Worm (Caenorhabditis elegans) whole organism, L4/young adult: ENCODE results near the gene Y59H11AM.4.

Experiments
- W03F9.2 ChIP-seq: fragments of 150-350 bp; optimal IDR thresholded peaks from 2 replicates; lab custom pipeline; 2014; ENCODE audit warnings: missing biosample characterization, missing genetic modification characterization
- dao-5 ChIP-seq: sonication (generic microtip); optimal IDR thresholded peaks from 2 replicates; lab custom pipeline; 2016; ENCODE audit warnings: missing genotype, missing genetic modification characterization, moderate library complexity, missing compliant biosample characterization
- him-1 ChIP-seq: sonication (generic microtip); optimal IDR thresholded peaks from 2 replicates; lab custom pipeline; 2016; ENCODE audit warnings: missing genotype, missing genetic modification reagents, missing genetic modification characterization, missing compliant biosample characterization

Gene Y59H11AM.4

DNA sequence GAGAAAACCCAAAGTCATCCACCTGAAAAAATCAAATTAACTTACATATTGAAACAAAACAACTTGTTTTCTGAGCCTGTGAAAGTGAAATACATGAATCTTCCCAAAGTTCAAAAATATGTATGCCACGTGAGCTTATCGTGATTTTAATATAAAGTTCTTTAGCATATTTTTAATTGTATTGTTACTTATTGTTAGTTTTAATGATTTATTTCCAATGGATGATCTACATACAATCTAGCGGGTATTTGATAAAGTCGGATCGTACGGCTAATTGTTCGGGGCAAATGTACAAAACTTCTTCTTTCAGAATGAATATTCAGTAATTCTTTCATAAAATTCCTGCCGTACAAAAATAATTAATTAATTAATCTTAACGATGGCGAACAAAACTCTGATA is at the start of gene Y59H11AM.4:
TSS of gene Y59H11AM.4 (minus strand) at position 101 of the 400 bp plus-strand sequence.
- no peak for TF ChIP-seq W03F9.2 (tag; lab: Kevin White, UChicago)
- no peak for TF ChIP-seq him-1 (tag; lab: Kevin White, UChicago)

- peak; percentile 20 for TF ChIP-seq W03F9.2 (tag; lab: Kevin White, UChicago)
- TF ChIP-seq him-1 (tag; lab: Kevin White, UChicago), result no peak
Observed at ce11 chrIV:8618698-8619097, 48.5 kb upstream of the Y59H11AM.4 start, which contains the start of gene F42A9.8. Gene F42A9.8, minus strand, starts transcription at chrIV:8618785.

- TF ChIP-seq dao-5 (tag; lab: Kevin White, UChicago) (no peak), W03F9.2 (tag; lab: Kevin White, UChicago) (no peak), him-1 (tag; lab: Kevin White, UChicago) (no peak)
Observed at ce11 chrIV:8617047-8617446, 46.9 kb upstream of the Y59H11AM.4 start, which contains the start of the genes F42A9.7 and F42A9.3. Gene F42A9.7, minus strand, starts transcription at chrIV:8617147. Gene F42A9.3, plus strand, starts transcription at chrIV:8617260.

DNA sequence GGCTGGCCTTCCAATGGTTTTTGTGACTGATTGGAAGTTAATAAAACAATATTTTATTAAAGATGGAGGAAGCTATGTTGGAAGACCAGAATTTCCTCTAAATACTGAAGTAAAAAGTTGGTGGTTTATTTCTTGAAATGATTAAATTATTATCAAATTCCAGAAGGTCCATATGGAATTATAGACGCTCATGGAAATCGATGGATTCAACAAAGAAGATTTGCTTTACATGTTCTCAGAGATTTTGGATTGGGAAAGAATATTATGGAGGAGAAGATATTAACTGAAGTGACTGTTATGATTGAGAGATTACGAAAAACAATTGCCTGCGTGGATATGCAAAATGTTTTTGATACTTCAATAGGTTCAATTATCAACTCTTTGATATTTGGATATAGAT is 45.2 kb upstream of the Y59H11AM.4 start:
- TF ChIP-seq W03F9.2 (tag; lab: Kevin White, UChicago), result no peak
- TF ChIP-seq him-1 (tag; lab: Kevin White, UChicago), result no peak
- TF ChIP-seq dao-5 (tag; lab: Kevin White, UChicago), result no peak

ce11 chrIV:8614680-8615079 is 44.5 kb upstream of the Y59H11AM.4 start, which contains the start of gene cyp-33E3:
Gene cyp-33E3, plus strand, starts transcription at chrIV:8614995.
- TF ChIP-seq W03F9.2 (tag; lab: Kevin White, UChicago) (no peak), dao-5 (tag; lab: Kevin White, UChicago) (no peak), him-1 (tag; lab: Kevin White, UChicago) (no peak)

ce11 chrIV:8611886-8612542 is 41.9 kb upstream of the Y59H11AM.4 start, which contains the start of the genes F42A9.17 and cyp-33E2:
Gene F42A9.17, minus strand, starts transcription at chrIV:8611936.
Gene cyp-33E2, plus strand, starts transcription at chrIV:8612334.
- TF ChIP-seq dao-5 (tag; lab: Kevin White, UChicago) (no peak), W03F9.2 (tag; lab: Kevin White, UChicago) (peak; percentile 28), him-1 (tag; lab: Kevin White, UChicago) (no peak)

DNA sequence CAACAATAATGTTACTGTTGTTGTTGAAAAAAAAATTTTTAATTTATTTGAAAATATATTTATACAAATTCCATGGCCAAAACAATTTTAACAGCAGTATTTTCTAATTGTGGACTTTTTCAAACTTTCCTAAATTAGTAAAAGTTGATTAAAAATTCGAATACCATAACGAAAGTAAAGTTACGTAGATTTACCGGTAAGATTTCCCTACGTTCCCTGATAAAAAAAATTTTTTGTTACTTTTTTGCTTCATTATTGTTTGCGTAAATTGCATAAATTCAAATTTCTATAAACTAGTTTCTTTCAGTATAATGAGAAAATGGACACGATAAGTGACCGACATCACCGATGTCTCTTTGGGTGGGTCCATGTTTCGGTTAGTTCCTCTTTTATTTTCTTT is 38.8 kb upstream of the Y59H11AM.4 start, which contains the start of gene F42A9.6:
TSS of gene F42A9.6 (plus strand) at position 301 of the 400 bp plus-strand sequence.
- TF ChIP-seq him-1 (tag; lab: Kevin White, UChicago), result no peak
- no peak for TF ChIP-seq dao-5 (tag; lab: Kevin White, UChicago)
- no peak for TF ChIP-seq W03F9.2 (tag; lab: Kevin White, UChicago)

ce11 chrIV:8608204-8608603 is 38.1 kb upstream of the Y59H11AM.4 start:
- TF ChIP-seq him-1 (tag; lab: Kevin White, UChicago) (no peak), W03F9.2 (tag; lab: Kevin White, UChicago) (no peak), dao-5 (tag; lab: Kevin White, UChicago) (no peak)

DNA sequence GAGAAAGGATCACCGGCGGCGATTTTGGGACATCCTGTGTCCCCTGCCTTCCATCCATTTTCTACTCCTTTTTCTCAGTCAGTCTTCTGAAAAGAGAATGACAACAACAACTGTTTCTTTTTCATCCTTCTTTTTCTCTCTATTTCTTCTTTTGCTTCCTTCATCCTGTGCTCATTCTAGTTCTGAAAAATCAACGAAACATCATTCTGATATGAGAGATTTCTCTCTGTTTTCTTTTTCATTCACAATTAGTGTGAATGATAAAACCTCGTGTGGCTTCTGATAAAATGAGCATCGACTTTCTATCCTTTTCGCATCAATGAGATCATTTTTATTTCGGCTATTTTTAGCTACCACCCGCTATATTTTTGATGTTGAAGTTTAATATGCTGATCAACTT is 35.1 kb upstream of the Y59H11AM.4 start:
- TF ChIP-seq dao-5 (tag; lab: Kevin White, UChicago), result no peak
- TF ChIP-seq W03F9.2 (tag; lab: Kevin White, UChicago), result no peak
- TF ChIP-seq him-1 (tag; lab: Kevin White, UChicago), result no peak

- TF ChIP-seq him-1 (tag; lab: Kevin White, UChicago) (no peak), dao-5 (tag; lab: Kevin White, UChicago) (no peak), W03F9.2 (tag; lab: Kevin White, UChicago) (no peak)
Observed at ce11 chrIV:8602877-8603276, 32.7 kb upstream of the Y59H11AM.4 start, which contains the start of gene Y59H11AR.10. Gene Y59H11AR.10, plus strand, starts transcription at chrIV:8603177.

- TF ChIP-seq W03F9.2 (tag; lab: Kevin White, UChicago) (no peak), him-1 (tag; lab: Kevin White, UChicago) (no peak), dao-5 (tag; lab: Kevin White, UChicago) (no peak)
Observed at ce11 chrIV:8600712-8601330, 30.7 kb upstream of the Y59H11AM.4 start, which contains the start of gene Y59H11AR.4. Gene Y59H11AR.4, minus strand, starts transcription at chrIV:8600762.

DNA sequence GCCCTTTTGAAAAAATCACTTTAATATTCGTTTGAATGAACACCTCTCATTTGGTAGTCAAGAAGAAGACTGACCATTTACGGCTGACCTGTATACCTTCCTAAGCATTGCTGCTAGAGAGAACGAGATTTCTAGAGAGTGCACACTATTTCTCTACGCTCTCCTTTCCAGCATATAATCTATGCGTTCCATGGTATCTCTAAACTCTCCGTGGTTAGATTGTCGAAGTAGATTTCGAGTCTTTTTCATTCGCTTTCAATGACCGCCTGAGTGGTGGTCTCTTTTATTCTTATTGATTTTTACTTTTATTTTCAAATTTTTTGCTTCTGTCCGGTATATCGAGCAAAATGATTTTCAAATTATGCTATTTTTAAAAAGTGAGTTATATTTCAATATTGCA is 27.4 kb upstream of the Y59H11AM.4 start:
- no peak for TF ChIP-seq W03F9.2 (tag; lab: Kevin White, UChicago)
- no peak for TF ChIP-seq dao-5 (tag; lab: Kevin White, UChicago)
- no peak for TF ChIP-seq him-1 (tag; lab: Kevin White, UChicago)

DNA sequence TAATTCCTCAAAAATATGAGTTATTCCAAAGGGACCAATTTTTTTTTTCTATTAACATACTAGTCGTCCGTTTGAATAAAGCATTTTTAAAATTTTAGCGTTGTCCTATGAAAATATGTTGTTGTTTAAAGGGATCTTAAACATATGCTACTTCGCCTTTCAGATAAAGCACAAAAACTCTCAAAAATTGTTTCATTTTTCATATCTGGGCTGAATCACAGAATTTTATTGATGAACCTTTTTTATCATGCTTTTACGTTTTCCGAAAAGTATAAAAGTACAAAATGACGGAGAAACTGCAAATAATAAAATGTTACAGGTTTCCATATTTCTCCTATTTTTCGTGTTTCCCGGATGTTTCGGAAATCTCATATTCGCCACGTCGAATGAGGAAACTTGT is 25.6 kb upstream of the Y59H11AM.4 start, which contains the start of gene clec-181:
TSS of gene clec-181 (plus strand) at position 301 of the 400 bp plus-strand sequence.
- TF ChIP-seq him-1 (tag; lab: Kevin White, UChicago) (no peak), W03F9.2 (tag; lab: Kevin White, UChicago) (no peak), dao-5 (tag; lab: Kevin White, UChicago) (no peak)
